Worm (Caenorhabditis elegans) whole organism, L4 larva: ENCODE measurements around the gene cutl-21.

Source experiments
- F26F4.8 ChIP-seq: fragments of 200-800 bp; sonication (Bioruptor generic); conservative IDR thresholded peaks from 2 replicates; pipeline ENCODE4 v1.3.6; 2022; ENCODE audit warnings: missing genetic modification characterization, missing compliant biosample characterization
- F49E8.2 ChIP-seq: sonication (generic microtip); optimal IDR thresholded peaks from 2 replicates; lab custom pipeline; 2016; ENCODE audit warnings: missing compliant biosample characterization, mild to moderate bottlenecking, missing genetic modification characterization, borderline replicate concordance
- T20F7.1 ChIP-seq: fragments of 200-800 bp; sonication (Bioruptor generic); optimal IDR thresholded peaks from 2 replicates; lab custom pipeline; 2018; ENCODE audit warnings: mild to moderate bottlenecking, missing genetic modification characterization, missing compliant biosample characterization
- Y105C5A.15 ChIP-seq: fragments of 200-800 bp; sonication (Bioruptor generic); IDR thresholded peaks from 2 replicates; pipeline ENCODE4 v1.3.6; 2022; ENCODE audit warnings: missing genetic modification characterization, missing compliant biosample characterization
- Y75B8A.6 ChIP-seq: fragments of 200-800 bp; sonication (Bioruptor generic); IDR thresholded peaks from 2 replicates; pipeline ENCODE4 v1.3.6; 2022; ENCODE audit warnings: missing genetic modification reagents, missing genetic modification characterization, missing compliant biosample characterization
- arid-1 ChIP-seq: fragments of 200-800 bp; sonication (Bioruptor generic); conservative IDR thresholded peaks from 2 replicates; pipeline ENCODE4 v1.3.6; 2022; ENCODE audit warnings: missing genetic modification reagents, missing genetic modification characterization, missing compliant biosample characterization
- ceh-20 ChIP-seq: fragments of 200-800 bp; sonication (Bioruptor generic); IDR thresholded peaks from 2 replicates; pipeline ENCODE4 v1.3.6; 2022; ENCODE audit warnings: missing genetic modification reagents, missing genetic modification characterization, missing compliant biosample characterization
- ceh-32 ChIP-seq: sonication (generic microtip); optimal IDR thresholded peaks from 2 replicates; lab custom pipeline; 2016; ENCODE audit warnings: mild to moderate bottlenecking, missing genetic modification characterization, missing compliant biosample characterization; ENCODE audit not compliant: poor library complexity
- ceh-62 ChIP-seq: sonication (generic microtip); optimal IDR thresholded peaks from 2 replicates; lab custom pipeline; 2017; ENCODE audit warnings: missing biosample characterization, missing genetic modification characterization
- ces-1 ChIP-seq: fragments of 150-350 bp; sonication (generic microtip); optimal IDR thresholded peaks from 4 replicates; lab custom pipeline; 2014; ENCODE audit warnings: missing biosample characterization, missing genetic modification reagents, missing genetic modification characterization
- ctbp-1 ChIP-seq: fragments of 200-800 bp; sonication (Bioruptor generic); IDR thresholded peaks from 2 replicates; pipeline ENCODE4 v1.3.6; 2022; ENCODE audit warnings: missing genetic modification reagents, missing genetic modification characterization, missing compliant biosample characterization
- daf-19 ChIP-seq: fragments of 200-800 bp; sonication (Bioruptor generic); conservative IDR thresholded peaks from 2 replicates; pipeline ENCODE4 v1.3.6; 2022; ENCODE audit warnings: missing genetic modification characterization, missing compliant biosample characterization
- dmd-8 ChIP-seq: fragments of 200-800 bp; sonication (Bioruptor generic); IDR thresholded peaks from 2 replicates; pipeline ENCODE4 v1.3.6; 2022; ENCODE audit warnings: missing genetic modification characterization, missing compliant biosample characterization
- dpl-1 ChIP-seq: fragments of 150-350 bp; optimal IDR thresholded peaks from 2 replicates; lab custom pipeline; 2014; ENCODE audit warnings: missing biosample characterization, missing genetic modification reagents, missing genetic modification characterization
- egl-27 ChIP-seq: sonication (generic microtip); optimal IDR thresholded peaks from 3 replicates; lab custom pipeline; 2017; ENCODE audit warnings: missing biosample characterization, missing genetic modification reagents, missing genetic modification characterization
- egl-43 ChIP-seq: fragments of 200-800 bp; sonication (Bioruptor generic); IDR thresholded peaks from 2 replicates; pipeline ENCODE4 v1.3.6; 2022; ENCODE audit warnings: missing genetic modification reagents, missing genetic modification characterization, missing compliant biosample characterization
- fkh-10 ChIP-seq: fragments of 150-350 bp; optimal IDR thresholded peaks from 2 replicates; lab custom pipeline; 2014; ENCODE audit warnings: missing biosample characterization, missing genetic modification reagents, missing genetic modification characterization
- fos-1 ChIP-seq: fragments of 150-350 bp; optimal IDR thresholded peaks from 2 replicates; lab custom pipeline; 2014; ENCODE audit warnings: missing biosample characterization, missing genetic modification characterization
- gei-8 ChIP-seq: fragments of 200-800 bp; sonication (Bioruptor generic); optimal IDR thresholded peaks from 2 replicates; lab custom pipeline; 2018; ENCODE audit warnings: mild to moderate bottlenecking, missing genetic modification characterization, missing compliant biosample characterization
- hif-1 ChIP-seq, 2 experiments: sonication (generic microtip); optimal IDR thresholded peaks; 2 replicates each; lab custom pipeline; 2016 to 2017; ENCODE audit warnings: missing compliant biosample characterization in 2 of 2, missing genetic modification characterization in 2 of 2, missing genetic modification reagents in 2 of 2, missing genotype in 2 of 2, mild to moderate bottlenecking in 1 of 2
- lim-7 ChIP-seq: fragments of 200-800 bp; sonication (Bioruptor generic); IDR thresholded peaks from 2 replicates; pipeline ENCODE4 v1.3.6; 2022; ENCODE audit warnings: missing genetic modification characterization, missing compliant biosample characterization
- lin-1 ChIP-seq: fragments of 200-800 bp; sonication (Bioruptor generic); IDR thresholded peaks from 2 replicates; pipeline ENCODE4 v1.3.6; 2022; ENCODE audit warnings: missing genetic modification reagents, missing genetic modification characterization, missing compliant biosample characterization
- lin-15B ChIP-seq: fragments of 150-350 bp; sonication (generic microtip); optimal IDR thresholded peaks from 3 replicates; lab custom pipeline; 2014; ENCODE audit warnings: missing biosample characterization, missing genetic modification characterization
- lin-29 ChIP-seq: fragments of 200-800 bp; sonication (Bioruptor generic); IDR thresholded peaks from 2 replicates; pipeline ENCODE4 v1.3.6; 2022; ENCODE audit warnings: missing genetic modification reagents, missing genetic modification characterization, missing compliant biosample characterization
- lin-38 ChIP-seq: fragments of 200-800 bp; sonication (Bioruptor generic); IDR thresholded peaks from 2 replicates; pipeline ENCODE4 v1.3.6; 2022; ENCODE audit warnings: missing genetic modification reagents, missing genetic modification characterization, missing compliant biosample characterization
- madf-5 ChIP-seq, 2 experiments: fragments of 200-800 bp; sonication (Bioruptor generic); IDR thresholded peaks; 2 replicates each; pipeline ENCODE4 v1.3.6; 2022; ENCODE audit warnings: missing compliant biosample characterization in 2 of 2, missing genetic modification characterization in 2 of 2
- mdt-29 ChIP-seq: fragments of 200-800 bp; sonication (Bioruptor generic); IDR thresholded peaks from 2 replicates; pipeline ENCODE4 v1.3.6; 2022; ENCODE audit warnings: missing genetic modification reagents, missing genetic modification characterization, missing compliant biosample characterization
- mxl-3 ChIP-seq: fragments of 200-800 bp; sonication (Bioruptor generic); optimal IDR thresholded peaks from 2 replicates; lab custom pipeline; 2018; ENCODE audit warnings: mild to moderate bottlenecking, missing genetic modification characterization, missing compliant biosample characterization
- nhr-10 ChIP-seq: fragments of 150-350 bp; optimal IDR thresholded peaks from 2 replicates; lab custom pipeline; 2014; ENCODE audit warnings: missing biosample characterization, missing genetic modification characterization
- nhr-111 ChIP-seq: fragments of 200-800 bp; sonication (Bioruptor generic); optimal IDR thresholded peaks from 2 replicates; lab custom pipeline; 2018; ENCODE audit warnings: mild to moderate bottlenecking, missing genetic modification characterization, missing compliant biosample characterization
- nhr-237 ChIP-seq: sonication (generic microtip); optimal IDR thresholded peaks from 2 replicates; lab custom pipeline; 2017; ENCODE audit warnings: missing biosample characterization, missing genetic modification characterization
- nhr-25 ChIP-seq: sonication (generic microtip); optimal IDR thresholded peaks from 2 replicates; lab custom pipeline; 2017; ENCODE audit warnings: missing genetic modification characterization, mild to moderate bottlenecking, missing compliant biosample characterization, antibody characterized with exemption, moderate library complexity, borderline replicate concordance; ENCODE audit not compliant: insufficient read depth
- nhr-28 ChIP-seq: fragments of 150-350 bp; optimal IDR thresholded peaks from 2 replicates; lab custom pipeline; 2014; ENCODE audit warnings: missing biosample characterization, missing genetic modification characterization
- nhr-41 ChIP-seq: fragments of 200-800 bp; sonication (Bioruptor generic); IDR thresholded peaks from 2 replicates; pipeline ENCODE4 v1.3.6; 2022; ENCODE audit warnings: missing genetic modification reagents, missing genetic modification characterization, missing compliant biosample characterization
- nhr-48 ChIP-seq: sonication (generic microtip); optimal IDR thresholded peaks from 2 replicates; lab custom pipeline; 2016; ENCODE audit warnings: mild to moderate bottlenecking, missing genetic modification characterization, missing compliant biosample characterization
- nhr-76 ChIP-seq: fragments of 150-350 bp; optimal IDR thresholded peaks from 2 replicates; lab custom pipeline; 2014; ENCODE audit warnings: missing biosample characterization, missing genetic modification characterization
- nhr-77 ChIP-seq: fragments of 150-350 bp; optimal IDR thresholded peaks from 2 replicates; lab custom pipeline; 2014; ENCODE audit warnings: missing biosample characterization, missing genetic modification characterization
- pha-4 ChIP-seq, 2 experiments: fragments of 150-350 bp in 1 of 2; fragments of 200-800 bp in 1 of 2; sonication (Bioruptor generic) in 1 of 2; IDR thresholded peaks in 1 of 2; optimal IDR thresholded peaks in 1 of 2; 2 replicates each; pipeline versions ENCODE4 v1.3.6 to Lab custom; 2014 to 2022; ENCODE audit warnings: missing genetic modification characterization in 2 of 2, missing genetic modification reagents in 2 of 2, missing biosample characterization in 1 of 2, missing compliant biosample characterization in 1 of 2
- php-3 ChIP-seq: fragments of 200-800 bp; sonication (Bioruptor generic); IDR thresholded peaks from 2 replicates; pipeline ENCODE4 v1.3.6; 2022; ENCODE audit warnings: missing genetic modification reagents, missing genetic modification characterization, missing compliant biosample characterization
- saeg-2 ChIP-seq: fragments of 200-800 bp; sonication (Bioruptor generic); IDR thresholded peaks from 2 replicates; pipeline ENCODE4 v1.3.6; 2022; ENCODE audit warnings: missing genetic modification reagents, missing genetic modification characterization, missing compliant biosample characterization
- set-16 ChIP-seq: fragments of 200-800 bp; sonication (Bioruptor generic); IDR thresholded peaks from 2 replicates; pipeline ENCODE4 v1.3.6; 2022; ENCODE audit warnings: missing genetic modification reagents, missing genetic modification characterization, missing compliant biosample characterization
- snpc-1.2 ChIP-seq: fragments of 200-800 bp; sonication (Bioruptor generic); IDR thresholded peaks from 2 replicates; pipeline ENCODE4 v1.3.6; 2022; ENCODE audit warnings: missing genetic modification reagents, missing genetic modification characterization, missing compliant biosample characterization
- snpc-4 ChIP-seq: fragments of 150-350 bp; optimal IDR thresholded peaks from 2 replicates; lab custom pipeline; 2014; ENCODE audit warnings: missing biosample characterization, missing genetic modification characterization
- spr-1 ChIP-seq: sonication (generic microtip); optimal IDR thresholded peaks from 2 replicates; lab custom pipeline; 2016; ENCODE audit warnings: mild to moderate bottlenecking, missing genetic modification characterization, missing compliant biosample characterization
- unc-130 ChIP-seq: sonication (generic microtip); optimal IDR thresholded peaks from 2 replicates; lab custom pipeline; 2016; ENCODE audit warnings: missing genetic modification reagents, missing genetic modification characterization, missing compliant biosample characterization
- vab-7 ChIP-seq: fragments of 200-800 bp; sonication (Bioruptor generic); IDR thresholded peaks from 2 replicates; pipeline ENCODE4 v1.3.6; 2022; ENCODE audit warnings: missing genetic modification reagents, missing genetic modification characterization, missing compliant biosample characterization
- zfp-2 ChIP-seq: sonication (generic microtip); optimal IDR thresholded peaks from 2 replicates; lab custom pipeline; 2016; ENCODE audit warnings: mild to moderate bottlenecking, missing genetic modification characterization, missing compliant biosample characterization
- zip-11 ChIP-seq: fragments of 200-800 bp; sonication (Bioruptor generic); IDR thresholded peaks from 2 replicates; pipeline ENCODE4 v1.3.6; 2022; ENCODE audit warnings: missing genetic modification characterization, missing compliant biosample characterization
- ztf-11 ChIP-seq: fragments of 150-350 bp; optimal IDR thresholded peaks from 2 replicates; lab custom pipeline; 2014; ENCODE audit warnings: missing biosample characterization, missing genetic modification characterization
- ztf-7 ChIP-seq: fragments of 150-350 bp; optimal IDR thresholded peaks from 2 replicates; lab custom pipeline; 2014; ENCODE audit warnings: missing biosample characterization, missing genetic modification characterization

cutl-21 gene

DNA sequence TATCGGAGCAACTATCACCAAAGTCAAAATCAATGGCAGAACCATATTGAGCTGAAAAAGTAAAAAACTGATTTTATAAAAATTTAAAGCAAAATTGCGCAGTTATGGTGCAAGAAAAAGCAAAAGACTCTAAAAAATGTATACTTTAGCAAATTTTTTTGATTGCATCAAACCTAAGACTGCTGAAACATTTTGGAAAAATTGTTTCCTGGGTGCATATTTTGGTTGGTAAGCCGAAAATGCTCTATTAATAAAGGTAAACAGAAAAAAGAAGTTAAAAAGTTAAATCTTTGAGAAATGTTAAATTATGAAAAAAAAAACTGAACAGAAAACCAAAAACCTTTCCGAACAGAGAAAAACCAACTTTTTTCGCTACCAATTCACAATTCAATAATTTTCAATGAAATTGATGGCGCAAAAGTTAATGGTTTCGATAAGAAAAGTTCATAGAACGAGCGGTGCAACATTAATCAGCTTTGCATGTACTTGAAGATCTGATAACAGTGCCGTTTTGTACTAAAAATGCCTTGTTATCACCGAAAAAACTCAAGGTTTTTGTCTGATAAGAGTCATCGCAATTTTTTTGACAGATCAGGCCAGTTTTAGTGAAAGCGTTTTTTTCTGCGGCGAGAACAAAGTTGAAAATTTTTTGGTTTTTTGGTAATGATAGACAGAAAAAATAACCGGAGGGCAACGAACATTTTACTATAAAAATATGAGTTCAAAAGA is 26.0 kb upstream of the cutl-21 start, which contains the start of gene abhd-3.2:
TSS of gene abhd-3.2 (minus strand) at position 51 of the 729 bp plus-strand sequence.
- TF ChIP-seq arid-1 (GFP tag; lab: Robert Waterston, UW), result no peak
- peak; percentile 50 for TF ChIP-seq T20F7.1 (GFP tag; lab: Kevin White, UChicago)
- no peak for TF ChIP-seq F49E8.2 (tag; lab: Kevin White, UChicago)
- TF ChIP-seq daf-19 (GFP tag; lab: Robert Waterston, UW), result no peak
- no peak for TF ChIP-seq nhr-111 (GFP tag; lab: Kevin White, UChicago)
- no peak for TF ChIP-seq unc-130
- no peak for TF ChIP-seq fkh-10 (GFP tag; lab: Kevin White, UChicago)
- TF ChIP-seq Y75B8A.6 (GFP tag; lab: Robert Waterston, UW), result no peak
- TF ChIP-seq lin-15B, result no peak
- no peak for TF ChIP-seq egl-43 (GFP tag; lab: Robert Waterston, UW)
- no peak for TF ChIP-seq nhr-76 (tag; lab: Kevin White, UChicago)
- TF ChIP-seq hif-1 (tag; optimal IDR thresholded peaks at IDR 0.05; lab: Kevin White, UChicago), result no peak
- peak; percentile 53 for TF ChIP-seq mxl-3 (GFP tag; lab: Kevin White, UChicago)
- TF ChIP-seq nhr-25, result no peak
- TF ChIP-seq vab-7, result no peak
- TF ChIP-seq lin-1 (GFP tag; lab: Robert Waterston, UW), result peak; percentile 79; the same call in 1 of the 2 replicates
- no peak for TF ChIP-seq spr-1 (tag; lab: Kevin White, UChicago)
- no peak for TF ChIP-seq Y105C5A.15 (GFP tag; lab: Robert Waterston, UW)
- TF ChIP-seq pha-4 (GFP tag; IDR thresholded peaks at IDR 0.05; lab: Robert Waterston, UW), result no peak
- no peak for TF ChIP-seq pha-4 (tag; optimal IDR thresholded peaks at IDR 0.05; lab: Kevin White, UChicago)
- TF ChIP-seq php-3 (GFP tag; lab: Robert Waterston, UW), result peak; percentile 98
- TF ChIP-seq saeg-2 (GFP tag; lab: Robert Waterston, UW), result peak; percentile 65; the same call in 1 of the 2 replicates
- no peak for TF ChIP-seq dmd-8
- no peak for TF ChIP-seq mdt-29 (GFP tag; lab: Robert Waterston, UW)
- peak; percentile 86 for TF ChIP-seq nhr-48
- TF ChIP-seq ztf-7, result peak; percentile 18
- no peak for TF ChIP-seq set-16 (GFP tag; lab: Robert Waterston, UW)
- no peak for TF ChIP-seq ceh-62 (tag; lab: Kevin White, UChicago)
- TF ChIP-seq lin-38 (GFP tag; lab: Robert Waterston, UW), result 0 out of 2 replicates have a peak, but pooled peaks have one; percentile 10
- peak; percentile 93 for TF ChIP-seq nhr-28 (tag; lab: Kevin White, UChicago)
- TF ChIP-seq snpc-4 (tag; lab: Kevin White, UChicago), result no peak
- no peak for TF ChIP-seq lim-7 (GFP tag; lab: Robert Waterston, UW)
- TF ChIP-seq nhr-41 (GFP tag; lab: Robert Waterston, UW), result 0 out of 2 replicates have a peak, but pooled peaks have one; percentile 46
- no peak for TF ChIP-seq fos-1
- TF ChIP-seq lin-29 (GFP tag; lab: Robert Waterston, UW), result no peak
- TF ChIP-seq madf-5 (GFP tag; IDR thresholded peaks at IDR 0.05; lab: Robert Waterston, UW), result no peak
- no peak for TF ChIP-seq nhr-237 (tag; lab: Kevin White, UChicago)
- TF ChIP-seq egl-27 (tag; lab: Kevin White, UChicago), result no peak
- no peak for TF ChIP-seq ctbp-1 (GFP tag; lab: Robert Waterston, UW)
- no peak for TF ChIP-seq ces-1 (GFP tag; lab: Kevin White, UChicago)
- peak; percentile 24 for TF ChIP-seq gei-8
- TF ChIP-seq nhr-77 (tag; lab: Kevin White, UChicago), result peak; percentile 85
- no peak for TF ChIP-seq ztf-11 (tag; lab: Kevin White, UChicago)
- no peak for TF ChIP-seq F26F4.8 (GFP tag; lab: Robert Waterston, UW)
- no peak for TF ChIP-seq zip-11 (GFP tag; lab: Robert Waterston, UW)
- TF ChIP-seq zfp-2 (tag; lab: Kevin White, UChicago), result no peak
- TF ChIP-seq ceh-32 (tag; lab: Kevin White, UChicago), result no peak
- no peak for TF ChIP-seq snpc-1.2 (GFP tag; lab: Robert Waterston, UW)
- no peak for TF ChIP-seq dpl-1
- peak; percentile 29 for TF ChIP-seq nhr-10 (tag; lab: Kevin White, UChicago)
- peak; percentile 87 for TF ChIP-seq ceh-20
